ENCODE assay signal across 3 fruit fly cellular contexts in the genomic region with DNA sequence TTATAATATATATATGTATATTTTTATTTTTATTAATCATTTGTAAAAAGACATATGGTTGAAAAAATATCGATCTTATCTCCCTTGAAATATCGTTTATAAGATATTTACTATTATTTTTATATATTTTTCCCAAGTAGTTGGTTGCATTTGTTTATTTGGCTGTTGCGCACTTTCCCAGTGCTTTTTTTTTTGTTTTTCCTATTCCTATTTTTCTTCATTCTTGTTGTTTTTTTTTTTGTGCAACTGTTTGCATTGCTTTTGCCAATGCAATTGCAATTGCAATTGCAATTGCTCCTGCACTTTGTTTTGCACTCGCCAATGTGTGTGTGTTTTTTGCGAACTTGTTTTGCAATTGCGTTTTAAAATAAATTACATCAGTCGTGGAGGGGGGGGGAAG.
TF ChIP-seq lines count a peak whose summit lies in the region.

No protein-coding gene starts in this region.

- no peak for TF ChIP-seq CTCF in whole organism, embryonic (GFP tag; optimal IDR thresholded peaks at IDR 0.05; lab: Kevin White, UChicago)

TF ChIP-seq in whole organism, embryonic, 481 proteins besides CTCF, POLR2A, EP300 and RAD21:
- TF ChIP-seq CG4730 (GFP tag; IDR thresholded peaks at IDR 0.05; lab: Robert Waterston, UW), result no peak
- no peak for TF ChIP-seq otp (GFP tag; IDR thresholded peaks at IDR 0.05; lab: Robert Waterston, UW)
- TF ChIP-seq az2 (GFP tag; optimal IDR thresholded peaks at IDR 0.05; lab: Kevin White, UChicago), result no peak
- no peak for TF ChIP-seq CG31388 (GFP tag; optimal IDR thresholded peaks at IDR 0.05; lab: Kevin White, UChicago)
- peak; percentile 55; the same call in 1 of the 2 replicates for TF ChIP-seq Drgx (GFP tag; IDR thresholded peaks at IDR 0.05; lab: Robert Waterston, UW)
- no peak for TF ChIP-seq Xbp1 (GFP tag; optimal IDR thresholded peaks at IDR 0.05; lab: Kevin White, UChicago)
- TF ChIP-seq bsh (GFP tag; optimal IDR thresholded peaks at IDR 0.05; lab: Kevin White, UChicago), result peak in 1 of 2 experiments; percentile 25
- no peak for TF ChIP-seq nom (GFP tag; optimal IDR thresholded peaks at IDR 0.05; lab: Kevin White, UChicago)
- no peak for TF ChIP-seq fu2 (GFP tag; optimal IDR thresholded peaks at IDR 0.05; lab: Kevin White, UChicago)
- no peak for TF ChIP-seq NK7.1 (GFP tag; optimal IDR thresholded peaks at IDR 0.05; lab: Kevin White, UChicago)
- no peak for TF ChIP-seq CG8944 (GFP tag; optimal IDR thresholded peaks at IDR 0.05; lab: Kevin White, UChicago)
- no peak for TF ChIP-seq pita (GFP tag; optimal IDR thresholded peaks at IDR 0.05; lab: Kevin White, UChicago)
TF ChIP-seq in whole organism, embryonic: peak in this region for 2.

TF ChIP-seq in whole organism, prepupa, 60 proteins besides CTCF, POLR2A, EP300 and RAD21:
- TF ChIP-seq CG6163 (GFP tag; IDR thresholded peaks at IDR 0.05; lab: Robert Waterston, UW) (peak; percentile 48; the same call in 1 of the 3 replicates), fd85E (GFP tag; optimal IDR thresholded peaks at IDR 0.05; lab: Kevin White, UChicago) (no peak), CG11762 (GFP tag; optimal IDR thresholded peaks at IDR 0.05; lab: Kevin White, UChicago; ENCODE audit: insufficient read depth) (no peak), CG8319 (GFP tag; optimal IDR thresholded peaks at IDR 0.05; lab: Kevin White, UChicago) (no peak), CG8119 (GFP tag; IDR thresholded peaks at IDR 0.05; lab: Robert Waterston, UW) (peak; percentile 73), Sox102F (GFP tag; optimal IDR thresholded peaks at IDR 0.05; lab: Kevin White, UChicago) (no peak), Hr4 (GFP tag; optimal IDR thresholded peaks at IDR 0.05; lab: Kevin White, UChicago) (no peak), CG1621 (tag; optimal IDR thresholded peaks at IDR 0.05; lab: Kevin White, UChicago) (no peak), Met (GFP tag; optimal IDR thresholded peaks at IDR 0.05; lab: Kevin White, UChicago) (no peak), ss (GFP tag; optimal IDR thresholded peaks at IDR 0.05; lab: Kevin White, UChicago) (no peak), CG8632 (GFP tag; optimal IDR thresholded peaks at IDR 0.05; lab: Kevin White, UChicago) (no peak), CG34406 (GFP tag; optimal IDR thresholded peaks at IDR 0.05; lab: Kevin White, UChicago) (no peak), Ets21C (GFP tag; optimal IDR thresholded peaks at IDR 0.05; lab: Kevin White, UChicago) (no peak), fd59A (GFP tag; optimal IDR thresholded peaks at IDR 0.05; lab: Kevin White, UChicago) (no peak), CG3919 (GFP tag; optimal IDR thresholded peaks at IDR 0.05; lab: Kevin White, UChicago) (no peak), CG4318 (GFP tag; optimal IDR thresholded peaks at IDR 0.05; lab: Kevin White, UChicago) (no peak), CG15336 (GFP tag; IDR thresholded peaks at IDR 0.05; lab: Robert Waterston, UW) (peak; percentile 54), CG7368 (GFP tag; optimal IDR thresholded peaks at IDR 0.05; lab: Kevin White, UChicago) (no peak), CG6276 (GFP tag; optimal IDR thresholded peaks at IDR 0.05; lab: Kevin White, UChicago) (peak; percentile 85), CG6854 (GFP tag; optimal IDR thresholded peaks at IDR 0.05; lab: Kevin White, UChicago) (no peak), topi (GFP tag; optimal IDR thresholded peaks at IDR 0.05; lab: Kevin White, UChicago) (no peak), Gug (GFP tag; IDR thresholded peaks at IDR 0.05; lab: Robert Waterston, UW) (peak; percentile 25; the same call in 1 of the 2 replicates), CG10669 (GFP tag; optimal IDR thresholded peaks at IDR 0.05; lab: Kevin White, UChicago) (no peak), Hr39 (GFP tag; optimal IDR thresholded peaks at IDR 0.05; lab: Kevin White, UChicago) (no peak), esn (GFP tag; optimal IDR thresholded peaks at IDR 0.05; lab: Kevin White, UChicago) (no peak), eg (GFP tag; IDR thresholded peaks at IDR 0.05; lab: Robert Waterston, UW) (peak; percentile 88), pdm3 (GFP tag; optimal IDR thresholded peaks at IDR 0.05; lab: Kevin White, UChicago) (no peak)

TF ChIP-seq in whole organism, pupa, 21 proteins besides CTCF, POLR2A, EP300 and RAD21:
- 0 out of 2 replicates have a peak, but pooled peaks have one; percentile 21 for TF ChIP-seq rn (GFP tag; IDR thresholded peaks at IDR 0.05; lab: Robert Waterston, UW)
- peak; percentile 75 for TF ChIP-seq Ets98B (GFP tag; IDR thresholded peaks at IDR 0.05; lab: Robert Waterston, UW)
- TF ChIP-seq CG14655 (GFP tag; optimal IDR thresholded peaks at IDR 0.05; lab: Kevin White, UChicago), result peak; percentile 45
- no peak for TF ChIP-seq Pif1A (GFP tag; optimal IDR thresholded peaks at IDR 0.05; lab: Kevin White, UChicago)
- no peak for TF ChIP-seq EcR (GFP tag; optimal IDR thresholded peaks at IDR 0.05; lab: Kevin White, UChicago)
- TF ChIP-seq CG12605 (GFP tag; IDR thresholded peaks at IDR 0.05; lab: Robert Waterston, UW), result peak; percentile 94
- TF ChIP-seq CG32121 (GFP tag; IDR thresholded peaks at IDR 0.05; lab: Robert Waterston, UW), result peak; percentile 37; the same call in 1 of the 2 replicates
- peak; percentile 90 for TF ChIP-seq CG4496 (GFP tag; IDR thresholded peaks at IDR 0.05; lab: Robert Waterston, UW)
TF ChIP-seq in whole organism, pupa: peak in this region for 6.
